Worm (Caenorhabditis elegans) whole organism, young adult: ENCODE results near the gene inft-2.

Source experiments
- B0019.2 ChIP-seq: fragments of 200-800 bp; sonication (Bioruptor generic); conservative IDR thresholded peaks from 2 replicates; pipeline ENCODE4 v1.3.6; 2022; ENCODE audit warnings: missing genetic modification reagents, missing genetic modification characterization, missing compliant biosample characterization
- B0035.1 ChIP-seq: sonication (generic microtip); optimal IDR thresholded peaks from 2 replicates; lab custom pipeline; 2016; ENCODE audit warnings: missing genetic modification characterization, mild to moderate bottlenecking, missing compliant biosample characterization, missing genotype, missing genetic modification reagents
- B0261.1 ChIP-seq: sonication (generic microtip); optimal IDR thresholded peaks from 2 replicates; lab custom pipeline; 2016; ENCODE audit warnings: mild to moderate bottlenecking, missing genetic modification characterization, moderate library complexity, missing compliant biosample characterization
- C17E4.6 ChIP-seq: fragments of 200-800 bp; sonication (Bioruptor generic); IDR thresholded peaks from 2 replicates; pipeline ENCODE4 v1.3.6; 2022; ENCODE audit warnings: missing genetic modification reagents, missing genetic modification characterization, missing compliant biosample characterization
- D2030.7 ChIP-seq: fragments of 200-800 bp; sonication (Bioruptor generic); IDR thresholded peaks from 2 replicates; pipeline ENCODE4 v1.3.6; 2022; ENCODE audit warnings: missing genetic modification reagents, missing genetic modification characterization, missing compliant biosample characterization
- F10E7.11 ChIP-seq: sonication (generic microtip); optimal IDR thresholded peaks from 2 replicates; lab custom pipeline; 2017; ENCODE audit warnings: mild to moderate bottlenecking, missing genetic modification characterization, moderate library complexity, missing compliant biosample characterization
- F23B12.7 ChIP-seq: sonication (generic microtip); optimal IDR thresholded peaks from 2 replicates; lab custom pipeline; 2017; ENCODE audit warnings: missing genetic modification characterization, mild to moderate bottlenecking, missing compliant biosample characterization, antibody characterized with exemption, moderate library complexity; ENCODE audit not compliant: insufficient read depth
- F33H1.4 ChIP-seq: fragments of 200-800 bp; sonication (Bioruptor generic); IDR thresholded peaks from 2 replicates; pipeline ENCODE4 v1.3.6; 2022; ENCODE audit warnings: missing genetic modification reagents, missing genetic modification characterization, missing compliant biosample characterization
- F37B4.10 ChIP-seq: fragments of 200-800 bp; sonication (Bioruptor generic); IDR thresholded peaks from 2 replicates; pipeline ENCODE4 v1.3.6; 2022; ENCODE audit warnings: missing genetic modification characterization, missing compliant biosample characterization
- F57A8.1 ChIP-seq: fragments of 200-800 bp; sonication (Bioruptor generic); optimal IDR thresholded peaks from 2 replicates; lab custom pipeline; 2018; ENCODE audit warnings: mild to moderate bottlenecking, missing genetic modification characterization, moderate library complexity, missing compliant biosample characterization
- F57C9.4 ChIP-seq: sonication (generic microtip); optimal IDR thresholded peaks from 2 replicates; lab custom pipeline; 2017; ENCODE audit warnings: mild to moderate bottlenecking, missing genetic modification characterization, missing compliant biosample characterization
- K12H6.12 ChIP-seq: fragments of 200-800 bp; sonication (Bioruptor generic); optimal IDR thresholded peaks from 2 replicates; lab custom pipeline; 2018; ENCODE audit warnings: mild to moderate bottlenecking, missing genetic modification characterization, missing compliant biosample characterization
- T07F8.4 ChIP-seq: sonication (generic microtip); optimal IDR thresholded peaks from 2 replicates; lab custom pipeline; 2016; ENCODE audit warnings: mild to moderate bottlenecking, missing genetic modification characterization, moderate library complexity, missing compliant biosample characterization
- Y67H2A.10 ChIP-seq: fragments of 200-800 bp; sonication (Bioruptor generic); conservative IDR thresholded peaks from 2 replicates; pipeline ENCODE4 v1.3.6; 2022; ENCODE audit warnings: missing genetic modification reagents, missing genetic modification characterization, missing compliant biosample characterization
- Y95B8A.8 ChIP-seq: fragments of 200-800 bp; sonication (Bioruptor generic); IDR thresholded peaks from 2 replicates; pipeline ENCODE4 v1.3.6; 2022; ENCODE audit warnings: missing genetic modification reagents, missing genetic modification characterization, missing compliant biosample characterization
- ZK185.1 ChIP-seq: sonication (generic microtip); optimal IDR thresholded peaks from 2 replicates; lab custom pipeline; 2016; ENCODE audit warnings: mild to moderate bottlenecking, missing genetic modification characterization, missing compliant biosample characterization; ENCODE audit not compliant: poor library complexity, severe bottlenecking
- akir-1 ChIP-seq: fragments of 200-800 bp; sonication (Bioruptor generic); optimal IDR thresholded peaks from 2 replicates; lab custom pipeline; 2018; ENCODE audit warnings: mild to moderate bottlenecking, missing genetic modification characterization, moderate library complexity, missing compliant biosample characterization
- atf-7 ChIP-seq: sonication (generic microtip); optimal IDR thresholded peaks from 2 replicates; lab custom pipeline; 2017; ENCODE audit warnings: mild to moderate bottlenecking, missing genetic modification characterization, missing compliant biosample characterization
- cebp-2 ChIP-seq: fragments of 200-800 bp; sonication (Bioruptor generic); IDR thresholded peaks from 2 replicates; pipeline ENCODE4 v1.3.6; 2022; ENCODE audit warnings: missing genetic modification characterization, missing compliant biosample characterization
- ceh-27 ChIP-seq: fragments of 200-800 bp; sonication (Bioruptor generic); optimal IDR thresholded peaks from 2 replicates; lab custom pipeline; 2018; ENCODE audit warnings: mild to moderate bottlenecking, missing genetic modification characterization, moderate library complexity, missing compliant biosample characterization
- ceh-79 ChIP-seq: sonication (generic microtip); optimal IDR thresholded peaks from 2 replicates; lab custom pipeline; 2017; ENCODE audit warnings: mild to moderate bottlenecking, missing genetic modification characterization, missing compliant biosample characterization
- egl-18 ChIP-seq: fragments of 200-800 bp; sonication (Bioruptor generic); IDR thresholded peaks from 2 replicates; pipeline ENCODE4 v1.3.6; 2022; ENCODE audit warnings: missing genetic modification reagents, missing genetic modification characterization, missing compliant biosample characterization
- egl-44 ChIP-seq: fragments of 200-800 bp; sonication (Bioruptor generic); IDR thresholded peaks from 2 replicates; pipeline ENCODE4 v1.3.6; 2022; ENCODE audit warnings: missing genetic modification reagents, missing genetic modification characterization, missing compliant biosample characterization
- egrh-3 ChIP-seq: fragments of 200-800 bp; sonication (Bioruptor generic); IDR thresholded peaks from 2 replicates; pipeline ENCODE4 v1.3.6; 2022; ENCODE audit warnings: missing genetic modification reagents, missing genetic modification characterization, missing compliant biosample characterization
- fkh-3 ChIP-seq: sonication (generic microtip); optimal IDR thresholded peaks from 2 replicates; lab custom pipeline; 2016; ENCODE audit warnings: mild to moderate bottlenecking, missing genetic modification characterization, missing compliant biosample characterization
- him-1 ChIP-seq: sonication (generic microtip); optimal IDR thresholded peaks from 2 replicates; lab custom pipeline; 2016; ENCODE audit warnings: missing genotype, missing genetic modification reagents, missing genetic modification characterization, missing compliant biosample characterization
- lag-1 ChIP-seq: fragments of 200-800 bp; sonication (Bioruptor generic); IDR thresholded peaks from 2 replicates; pipeline ENCODE4 v1.3.6; 2022; ENCODE audit warnings: missing genetic modification reagents, missing genetic modification characterization, missing compliant biosample characterization
- let-607 ChIP-seq, 2 experiments: fragments of 200-800 bp in 1 of 2; sonication (Bioruptor generic) in 1 of 2; sonication (generic microtip) in 1 of 2; optimal IDR thresholded peaks; 2 replicates each; lab custom pipeline; 2016 to 2018; ENCODE audit warnings: mild to moderate bottlenecking in 2 of 2, missing compliant biosample characterization in 2 of 2, missing genetic modification characterization in 2 of 2, moderate library complexity in 2 of 2, missing genotype in 1 of 2
- lin-26 ChIP-seq: fragments of 200-800 bp; sonication (Bioruptor generic); IDR thresholded peaks from 2 replicates; pipeline ENCODE4 v1.3.6; 2022; ENCODE audit warnings: missing genetic modification reagents, missing genetic modification characterization, missing compliant biosample characterization
- lin-40 ChIP-seq: sonication (generic microtip); optimal IDR thresholded peaks from 2 replicates; lab custom pipeline; 2016; ENCODE audit warnings: missing genetic modification characterization, mild to moderate bottlenecking, missing compliant biosample characterization, missing genotype, missing genetic modification reagents
- lsl-1 ChIP-seq: fragments of 200-800 bp; sonication (Bioruptor generic); optimal IDR thresholded peaks from 2 replicates; lab custom pipeline; 2018; ENCODE audit warnings: mild to moderate bottlenecking, missing genetic modification characterization, moderate library complexity, missing compliant biosample characterization
- madf-10 ChIP-seq: sonication (generic microtip); optimal IDR thresholded peaks from 2 replicates; lab custom pipeline; 2016; ENCODE audit warnings: mild to moderate bottlenecking, missing genetic modification characterization, missing compliant biosample characterization
- mcd-1 ChIP-seq: fragments of 200-800 bp; sonication (Bioruptor generic); IDR thresholded peaks from 2 replicates; pipeline ENCODE4 v1.3.6; 2022; ENCODE audit warnings: missing genetic modification reagents, missing genetic modification characterization, missing compliant biosample characterization
- mes-4 ChIP-seq: sonication (generic microtip); optimal IDR thresholded peaks from 2 replicates; lab custom pipeline; 2016; ENCODE audit warnings: missing genotype, missing genetic modification characterization, missing compliant biosample characterization
- nfya-2 ChIP-seq: fragments of 200-800 bp; sonication (Bioruptor generic); IDR thresholded peaks from 2 replicates; pipeline ENCODE4 v1.3.6; 2022; ENCODE audit warnings: missing genetic modification reagents, missing genetic modification characterization, missing compliant biosample characterization
- nfyb-1 ChIP-seq: fragments of 200-800 bp; sonication (Bioruptor generic); IDR thresholded peaks from 2 replicates; pipeline ENCODE4 v1.3.6; 2022; ENCODE audit warnings: missing genetic modification reagents, missing genetic modification characterization, missing compliant biosample characterization
- nhr-80 ChIP-seq: sonication (generic microtip); optimal IDR thresholded peaks from 2 replicates; lab custom pipeline; 2016; ENCODE audit warnings: missing genetic modification characterization, missing compliant biosample characterization
- nhr-90 ChIP-seq: sonication (generic microtip); optimal IDR thresholded peaks from 2 replicates; lab custom pipeline; 2016; ENCODE audit warnings: missing genotype, mild to moderate bottlenecking, missing genetic modification characterization, missing compliant biosample characterization
- pbrm-1 ChIP-seq: fragments of 200-800 bp; sonication (Bioruptor generic); IDR thresholded peaks from 2 replicates; pipeline ENCODE4 v1.3.6; 2022; ENCODE audit warnings: missing genetic modification reagents, missing genetic modification characterization, missing compliant biosample characterization
- pha-4 ChIP-seq: fragments of 150-350 bp; sonication (generic microtip); optimal IDR thresholded peaks from 2 replicates; lab custom pipeline; 2014; ENCODE audit warnings: missing biosample characterization, missing genetic modification reagents, missing genetic modification characterization
- sdz-38 ChIP-seq: sonication (generic microtip); optimal IDR thresholded peaks from 2 replicates; lab custom pipeline; 2016; ENCODE audit warnings: missing genotype, missing genetic modification characterization, missing compliant biosample characterization
- snpc-1.1 ChIP-seq: sonication (generic microtip); optimal IDR thresholded peaks from 2 replicates; lab custom pipeline; 2017; ENCODE audit warnings: missing genetic modification characterization, mild to moderate bottlenecking, missing compliant biosample characterization, antibody characterized with exemption, moderate library complexity, missing genotype, missing genetic modification reagents; ENCODE audit not compliant: insufficient read depth
- snpc-1.3 ChIP-seq: sonication (generic microtip); optimal IDR thresholded peaks from 2 replicates; lab custom pipeline; 2017; ENCODE audit warnings: missing genetic modification characterization, mild to moderate bottlenecking, missing compliant biosample characterization, antibody characterized with exemption, moderate library complexity, missing genotype, missing genetic modification reagents; ENCODE audit not compliant: insufficient read depth
- somi-1 ChIP-seq: fragments of 200-800 bp; sonication (Bioruptor generic); optimal IDR thresholded peaks from 2 replicates; lab custom pipeline; 2018; ENCODE audit warnings: mild to moderate bottlenecking, missing genetic modification characterization, missing compliant biosample characterization
- sptf-2 ChIP-seq: fragments of 200-800 bp; sonication (Bioruptor generic); optimal IDR thresholded peaks from 2 replicates; lab custom pipeline; 2018; ENCODE audit warnings: mild to moderate bottlenecking, missing genetic modification characterization, missing compliant biosample characterization
- unc-130 ChIP-seq: sonication (generic microtip); optimal IDR thresholded peaks from 2 replicates; lab custom pipeline; 2016; ENCODE audit warnings: missing genetic modification reagents, missing genetic modification characterization, missing compliant biosample characterization
- xnd-1 ChIP-seq: sonication (generic microtip); optimal IDR thresholded peaks from 2 replicates; lab custom pipeline; 2016; ENCODE audit warnings: missing genotype, missing genetic modification reagents, missing genetic modification characterization, missing compliant biosample characterization
- ztf-25 ChIP-seq: fragments of 200-800 bp; sonication (Bioruptor generic); IDR thresholded peaks from 2 replicates; pipeline ENCODE4 v1.3.6; 2022; ENCODE audit warnings: missing genetic modification reagents, missing genetic modification characterization, missing compliant biosample characterization

inft-2 gene

DNA sequence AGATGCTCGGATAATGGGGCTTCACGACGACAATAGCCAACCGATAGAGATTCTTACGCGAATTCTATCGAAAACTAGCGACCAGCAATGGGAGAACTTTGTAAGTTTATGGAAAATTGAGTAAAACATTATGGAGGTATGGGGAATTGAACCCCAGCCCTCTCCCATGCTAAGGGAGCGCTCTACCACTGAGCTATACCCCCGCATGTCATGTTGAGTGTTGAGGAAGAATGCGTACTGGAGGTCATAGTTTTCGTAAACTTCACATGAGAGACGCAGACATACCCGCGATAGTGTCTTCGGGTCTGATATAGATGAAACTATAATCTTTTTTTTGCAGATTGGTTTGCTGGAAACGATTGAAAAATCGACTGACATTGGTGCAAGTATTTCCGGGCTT, 1.3 kb downstream of the inft-2 start (continued):
- TF ChIP-seq F10E7.11 (tag; lab: Kevin White, UChicago) = no peak
- TF ChIP-seq mcd-1 (GFP tag; lab: Robert Waterston, UW) = peak; percentile 59
- TF ChIP-seq fkh-3 (tag; lab: Kevin White, UChicago) = peak; percentile 71
- no peak for TF ChIP-seq F37B4.10 (GFP tag; lab: Robert Waterston, UW)
- peak; percentile 37 for TF ChIP-seq sptf-2
- peak; percentile 87 for TF ChIP-seq B0261.1 (tag; lab: Kevin White, UChicago)
- TF ChIP-seq pha-4 (tag; lab: Kevin White, UChicago) = no peak
- TF ChIP-seq ceh-27 (GFP tag; lab: Kevin White, UChicago) = peak; percentile 37
- peak; percentile 80 for TF ChIP-seq ZK185.1 (tag; lab: Kevin White, UChicago)
- no peak for TF ChIP-seq nfya-2 (GFP tag; lab: Robert Waterston, UW)
- peak; percentile 39; the same call in 1 of the 2 replicates for TF ChIP-seq D2030.7
- peak; percentile 69 for TF ChIP-seq atf-7
- TF ChIP-seq F57A8.1 (GFP tag; lab: Kevin White, UChicago) = peak; percentile 38
- no peak for TF ChIP-seq B0019.2 (GFP tag; lab: Robert Waterston, UW)
- peak; percentile 39 for TF ChIP-seq him-1 (tag; lab: Kevin White, UChicago)
- TF ChIP-seq T07F8.4 (tag; lab: Kevin White, UChicago) = peak; percentile 68
- no peak for TF ChIP-seq ztf-25 (GFP tag; lab: Robert Waterston, UW)
- TF ChIP-seq F33H1.4 (GFP tag; lab: Robert Waterston, UW) = no peak
- peak; percentile 76 for TF ChIP-seq lin-40 (tag; lab: Kevin White, UChicago)
- peak; percentile 85 for TF ChIP-seq snpc-1.3
- peak; percentile 67 for TF ChIP-seq mes-4 (tag; lab: Kevin White, UChicago)
- no peak for TF ChIP-seq lag-1 (GFP tag; lab: Robert Waterston, UW)
- TF ChIP-seq unc-130 (GFP tag; lab: Kevin White, UChicago) = peak; percentile 27
- TF ChIP-seq lin-26 (GFP tag; lab: Robert Waterston, UW) = peak; percentile 87
- no peak for TF ChIP-seq Y67H2A.10 (GFP tag; lab: Robert Waterston, UW)
- peak; percentile 32; the same call in 1 of the 2 replicates for TF ChIP-seq C17E4.6 (GFP tag; lab: Robert Waterston, UW)
- TF ChIP-seq nhr-90 = peak; percentile 76
- peak; percentile 10 to 55 for TF ChIP-seq let-607 (tag; optimal IDR thresholded peaks at IDR 0.05; lab: Kevin White, UChicago)
- TF ChIP-seq sdz-38 (tag; lab: Kevin White, UChicago) = no peak
- no peak for TF ChIP-seq xnd-1
- TF ChIP-seq F23B12.7 = peak; percentile 76
- TF ChIP-seq egl-44 = peak; percentile 84; the same call in 1 of the 2 replicates
- TF ChIP-seq F57C9.4 (tag; lab: Kevin White, UChicago) = no peak
- TF ChIP-seq ceh-79 (tag; lab: Kevin White, UChicago) = no peak
- no peak for TF ChIP-seq akir-1 (GFP tag; lab: Kevin White, UChicago)
- peak; percentile 67 for TF ChIP-seq pbrm-1 (GFP tag; lab: Robert Waterston, UW)
- no peak for TF ChIP-seq egrh-3 (GFP tag; lab: Robert Waterston, UW)
- TF ChIP-seq K12H6.12 (tag; lab: Kevin White, UChicago) = peak; percentile 58
- no peak for TF ChIP-seq Y95B8A.8 (GFP tag; lab: Robert Waterston, UW)
- no peak for TF ChIP-seq egl-18
- peak; percentile 83; the same call in 1 of the 2 replicates for TF ChIP-seq cebp-2 (GFP tag; lab: Robert Waterston, UW)
- peak; percentile 58 for TF ChIP-seq madf-10 (tag; lab: Kevin White, UChicago)
- TF ChIP-seq nfyb-1 (GFP tag; lab: Robert Waterston, UW) = peak; percentile 85
- peak; percentile 17 for TF ChIP-seq B0035.1 (tag; lab: Kevin White, UChicago)
- TF ChIP-seq somi-1 (GFP tag; lab: Kevin White, UChicago) = peak; percentile 46
- TF ChIP-seq lsl-1 (GFP tag; lab: Kevin White, UChicago) = peak; percentile 38
- no peak for TF ChIP-seq snpc-1.1 (tag; lab: Kevin White, UChicago)
- peak; percentile 43 for TF ChIP-seq nhr-80 (tag; lab: Kevin White, UChicago)
